Fruit fly (Drosophila melanogaster): ENCODE measurements around the gene ems.

- TF ChIP-seq ttk (optimal IDR thresholded peaks at IDR 0.05) (no peak), psq (optimal IDR thresholded peaks at IDR 0.05) (no peak), Myc (optimal IDR thresholded peaks at IDR 0.05) (no peak)
Measured at dm6 chr3R:13939353-13940049, 37.8 kb downstream of the ems start.

Measured in Kc167 (cell line).